Worm (Caenorhabditis elegans) whole organism, L3 larva: ENCODE data around the gene nhr-108.

ENCODE experiments used
- R02D3.7 ChIP-seq: fragments of 150-350 bp; optimal IDR thresholded peaks from 2 replicates; lab custom pipeline; 2014; ENCODE audit warnings: missing biosample characterization, missing genetic modification characterization
- aly-2 ChIP-seq: fragments of 150-350 bp; optimal IDR thresholded peaks from 2 replicates; lab custom pipeline; 2014; ENCODE audit warnings: missing biosample characterization, missing genetic modification characterization
- ama-1 ChIP-seq: fragments of 150-350 bp; optimal IDR thresholded peaks from 2 replicates; lab custom pipeline; 2018
- ceh-16 ChIP-seq: sonication (generic microtip); optimal IDR thresholded peaks from 2 replicates; lab custom pipeline; 2017; ENCODE audit warnings: missing biosample characterization, missing genetic modification characterization
- ceh-82 ChIP-seq: fragments of 150-350 bp; optimal IDR thresholded peaks from 2 replicates; lab custom pipeline; 2014; ENCODE audit warnings: missing biosample characterization, missing genetic modification characterization
- egl-5 ChIP-seq: fragments of 150-350 bp; optimal IDR thresholded peaks from 2 replicates; lab custom pipeline; 2017; ENCODE audit warnings: missing biosample characterization, missing genetic modification reagents, missing genetic modification characterization, inconsistent platforms
- elt-2 ChIP-seq: sonication (generic microtip); optimal IDR thresholded peaks from 2 replicates; lab custom pipeline; 2016; ENCODE audit warnings: missing genetic modification reagents, mild to moderate bottlenecking, missing genetic modification characterization, missing compliant biosample characterization
- elt-3 ChIP-seq, 3 experiments: fragments of 150-350 bp in 1 of 3; sonication (generic microtip) in 2 of 3; optimal IDR thresholded peaks; 2 replicates in 2 of 3; 4 replicates in 1 of 3; lab custom pipeline; 2014 to 2017; ENCODE audit warnings: missing biosample characterization in 3 of 3, missing genetic modification characterization in 3 of 3
- jun-1 ChIP-seq: fragments of 150-350 bp; optimal IDR thresholded peaks from 2 replicates; lab custom pipeline; 2014; ENCODE audit warnings: missing biosample characterization, missing genetic modification reagents, missing genetic modification characterization
- lin-15B ChIP-seq: fragments of 150-350 bp; optimal IDR thresholded peaks from 2 replicates; lab custom pipeline; 2014; ENCODE audit warnings: missing biosample characterization, missing genetic modification characterization
- lin-39 ChIP-seq: fragments of 150-350 bp; optimal IDR thresholded peaks from 2 replicates; lab custom pipeline; 2018; ENCODE audit warnings: missing biosample characterization, missing genetic modification reagents, missing genetic modification characterization
- lsy-12 ChIP-seq: sonication (generic microtip); optimal IDR thresholded peaks from 2 replicates; lab custom pipeline; 2016; ENCODE audit warnings: mild to moderate bottlenecking, missing genetic modification characterization, missing compliant biosample characterization
- mml-1 ChIP-seq: fragments of 150-350 bp; sonication (generic microtip); optimal IDR thresholded peaks from 3 replicates; lab custom pipeline; 2014; ENCODE audit warnings: missing biosample characterization, missing genetic modification characterization
- nfya-1 ChIP-seq: sonication (generic microtip); optimal IDR thresholded peaks from 2 replicates; lab custom pipeline; 2017; ENCODE audit warnings: missing genetic modification characterization, mild to moderate bottlenecking, missing compliant biosample characterization, antibody characterized with exemption, moderate library complexity; ENCODE audit not compliant: insufficient read depth
- nhr-11 ChIP-seq: fragments of 150-350 bp; optimal IDR thresholded peaks from 2 replicates; lab custom pipeline; 2014; ENCODE audit warnings: missing biosample characterization, missing genetic modification characterization
- nhr-237 ChIP-seq: fragments of 150-350 bp; optimal IDR thresholded peaks from 2 replicates; lab custom pipeline; 2014; ENCODE audit warnings: missing biosample characterization, missing genetic modification characterization
- nhr-43 ChIP-seq: sonication (generic microtip); optimal IDR thresholded peaks from 2 replicates; lab custom pipeline; 2016; ENCODE audit warnings: mild to moderate bottlenecking, missing genetic modification characterization, missing compliant biosample characterization; ENCODE audit not compliant: poor library complexity, severe bottlenecking
- nhr-67 ChIP-seq: fragments of 150-350 bp; optimal IDR thresholded peaks from 2 replicates; lab custom pipeline; 2014; ENCODE audit warnings: missing biosample characterization, missing genetic modification characterization
- nhr-77 ChIP-seq: fragments of 150-350 bp; optimal IDR thresholded peaks from 2 replicates; lab custom pipeline; 2014; ENCODE audit warnings: missing biosample characterization, missing genetic modification characterization
- pqm-1 ChIP-seq: fragments of 150-350 bp; optimal IDR thresholded peaks from 2 replicates; lab custom pipeline; 2017; ENCODE audit warnings: missing biosample characterization, missing genetic modification characterization, inconsistent platforms
- sea-2 ChIP-seq: fragments of 150-350 bp; sonication (generic microtip); optimal IDR thresholded peaks from 4 replicates; lab custom pipeline; 2014; ENCODE audit warnings: missing biosample characterization, missing genetic modification reagents, missing genetic modification characterization
- skn-1 ChIP-seq: fragments of 150-350 bp; optimal IDR thresholded peaks from 2 replicates; lab custom pipeline; 2014; ENCODE audit warnings: missing biosample characterization, missing genetic modification characterization
- snpc-4 ChIP-seq: fragments of 150-350 bp; optimal IDR thresholded peaks from 2 replicates; lab custom pipeline; 2014; ENCODE audit warnings: missing biosample characterization, missing genetic modification characterization
- ztf-11 ChIP-seq: fragments of 150-350 bp; optimal IDR thresholded peaks from 2 replicates; lab custom pipeline; 2014; ENCODE audit warnings: missing biosample characterization, missing genetic modification characterization
- ztf-4 ChIP-seq: fragments of 150-350 bp; optimal IDR thresholded peaks from 2 replicates; lab custom pipeline; 2014; ENCODE audit warnings: missing biosample characterization, missing genetic modification characterization

Gene nhr-108

ce11 chrV:15876308-15876707 is 48.0 kb downstream of the nhr-108 start, which contains the start of gene nhr-102:
nhr-102 (minus strand) TSS chrV:15876408.
- no peak for TF ChIP-seq lin-39 (tag; lab: Kevin White, UChicago)
- TF ChIP-seq elt-2 (tag; lab: Kevin White, UChicago) = peak; percentile 25
- TF ChIP-seq ztf-11 (tag; lab: Kevin White, UChicago) = no peak
- no peak for TF ChIP-seq egl-5 (tag; lab: Kevin White, UChicago)

DNA sequence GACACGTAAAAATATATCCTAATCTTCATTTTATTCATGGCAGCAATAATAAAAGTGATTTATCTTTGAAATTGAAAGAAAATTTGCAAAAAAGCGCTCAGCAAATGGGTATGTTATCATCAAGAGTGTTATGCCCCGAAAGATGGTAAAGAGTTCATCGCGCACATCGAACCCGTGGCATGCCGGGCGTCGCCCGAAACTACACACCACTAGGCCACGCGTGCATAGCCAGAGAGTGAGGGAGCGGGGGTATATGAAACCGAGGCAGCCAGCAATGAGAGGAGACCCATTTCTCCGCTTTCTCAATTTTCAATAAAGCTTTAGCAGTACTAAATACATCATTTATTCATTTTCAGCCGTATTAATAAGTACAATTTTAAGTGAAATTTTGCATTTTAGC is 50.5 kb downstream of the nhr-108 start:
- TF ChIP-seq nhr-43 (tag; lab: Kevin White, UChicago) (peak; percentile 87), lsy-12 (tag; lab: Kevin White, UChicago) (peak; percentile 66), lin-15B (tag; lab: Kevin White, UChicago) (peak; percentile 36), aly-2 (tag; lab: Kevin White, UChicago) (no peak), nhr-77 (tag; lab: Kevin White, UChicago) (peak; percentile 45), nhr-67 (tag; lab: Kevin White, UChicago) (no peak), nfya-1 (peak; percentile 69), R02D3.7 (tag; lab: Kevin White, UChicago) (peak; percentile 36), elt-3 (tag; optimal IDR thresholded peaks at IDR 0.05; lab: Kevin White, UChicago) (peak in 1 of 3 experiments; percentile 67), nhr-237 (tag; lab: Kevin White, UChicago) (no peak), snpc-4 (tag; lab: Kevin White, UChicago) (peak; percentile 35), skn-1 (peak; percentile 74), jun-1 (tag; lab: Kevin White, UChicago) (peak; percentile 52), ceh-16 (tag; lab: Kevin White, UChicago) (peak; percentile 13), lin-39 (tag; lab: Kevin White, UChicago) (peak; percentile 86), nhr-11 (tag; lab: Kevin White, UChicago) (peak; percentile 18), ztf-4 (tag; lab: Kevin White, UChicago) (peak; percentile 36), pqm-1 (tag; lab: Kevin White, UChicago) (peak; percentile 53), ceh-82 (peak; percentile 66), mml-1 (tag; lab: Kevin White, UChicago) (no peak), elt-2 (tag; lab: Kevin White, UChicago) (peak; percentile 69), ama-1 (lab: Kevin White, UChicago) (peak; percentile 34), sea-2 (GFP tag; lab: Kevin White, UChicago) (no peak)
